Fruit fly (Drosophila melanogaster) whole organism, embryonic: ENCODE data around the gene mtsh.
A peak's percentile ranks its signal among the peaks of the same experiment; 100 is the strongest.

Experiments used
- CG10979 ChIP-seq: fragments of 200-800 bp; sonication (Bioruptor generic); optimal IDR thresholded peaks from 2 replicates; lab custom pipeline; 2018; ENCODE audit warnings: missing biosample characterization, mild to moderate bottlenecking, missing genetic modification characterization, moderate library complexity
- CG12744 ChIP-seq: fragments of 200-800 bp; sonication (Bioruptor generic); optimal IDR thresholded peaks from 2 replicates; lab custom pipeline; 2016; ENCODE audit warnings: missing biosample characterization, missing genetic modification characterization
- CG13296 ChIP-seq: fragments of 200-800 bp; sonication (Bioruptor generic); optimal IDR thresholded peaks from 3 replicates; lab custom pipeline; 2018; ENCODE audit warnings: missing biosample characterization, mild to moderate bottlenecking, missing genetic modification characterization
- CG13775 ChIP-seq: fragments of 200-800 bp; sonication (Bioruptor generic); optimal IDR thresholded peaks from 3 replicates; lab custom pipeline; 2017; ENCODE audit warnings: missing biosample characterization, mild to moderate bottlenecking, missing genetic modification characterization
- CG1529 ChIP-seq: fragments of 200-800 bp; sonication (Bioruptor generic); optimal IDR thresholded peaks from 3 replicates; lab custom pipeline; 2018; ENCODE audit warnings: missing biosample characterization, missing genetic modification characterization
- CG1602 ChIP-seq: fragments of 200-800 bp; sonication (Bioruptor generic); optimal IDR thresholded peaks from 3 replicates; lab custom pipeline; 2016; ENCODE audit warnings: missing biosample characterization, missing genetic modification characterization
- CG16815 ChIP-seq: fragments of 200-800 bp; sonication (Bioruptor generic); optimal IDR thresholded peaks from 3 replicates; lab custom pipeline; 2017; ENCODE audit warnings: missing biosample characterization, mild to moderate bottlenecking, missing genetic modification characterization
- CG18619 ChIP-seq: fragments of 200-800 bp; sonication (Bioruptor generic); optimal IDR thresholded peaks from 3 replicates; lab custom pipeline; 2017; ENCODE audit warnings: missing biosample characterization, mild to moderate bottlenecking, missing genetic modification characterization
- CG2199 ChIP-seq: fragments of 200-800 bp; sonication (Bioruptor generic); IDR thresholded peaks from 3 replicates; pipeline ENCODE4 v1.3.6; 2022; ENCODE audit warnings: missing biosample characterization, missing genetic modification characterization
- CG3065 ChIP-seq: fragments of 200-800 bp; sonication (Bioruptor generic); optimal IDR thresholded peaks from 2 replicates; lab custom pipeline; 2016; ENCODE audit warnings: missing biosample characterization, missing genetic modification characterization
- CG33213 ChIP-seq: fragments of 200-800 bp; sonication (Bioruptor generic); optimal IDR thresholded peaks from 3 replicates; lab custom pipeline; 2016; ENCODE audit warnings: missing biosample characterization, missing genetic modification characterization
- CG4730 ChIP-seq: fragments of 200-800 bp; sonication (Bioruptor generic); IDR thresholded peaks from 2 replicates; pipeline ENCODE4 v1.3.6; 2022; ENCODE audit warnings: missing biosample characterization, missing genetic modification characterization
- CG6272 ChIP-seq: fragments of 200-800 bp; sonication (Bioruptor generic); IDR thresholded peaks from 2 replicates; pipeline ENCODE4 v1.3.6; 2022; ENCODE audit warnings: missing biosample characterization, missing genetic modification characterization
- CG7372 ChIP-seq: fragments of 200-800 bp; sonication (Bioruptor generic); IDR thresholded peaks from 2 replicates; pipeline ENCODE4 v1.3.6; 2022; ENCODE audit warnings: missing biosample characterization, missing genetic modification characterization
- CG8089 ChIP-seq: fragments of 200-800 bp; sonication (Bioruptor generic); optimal IDR thresholded peaks from 3 replicates; lab custom pipeline; 2016; ENCODE audit warnings: missing biosample characterization, missing genetic modification characterization
- D19A ChIP-seq: fragments of 200-800 bp; optimal IDR thresholded peaks from 3 replicates; lab custom pipeline; 2019; ENCODE audit warnings: missing biosample characterization, mild to moderate bottlenecking, missing genetic modification characterization, moderate library complexity
- D19B ChIP-seq: fragments of 200-800 bp; sonication (Bioruptor generic); optimal IDR thresholded peaks from 2 replicates; lab custom pipeline; 2017; ENCODE audit warnings: missing biosample characterization, mild to moderate bottlenecking, missing genetic modification characterization
- Doc3 ChIP-seq: fragments of 200-800 bp; sonication (Bioruptor generic); IDR thresholded peaks from 3 replicates; pipeline ENCODE4 v1.3.6; 2022; ENCODE audit warnings: missing biosample characterization, missing genetic modification characterization; ENCODE audit not compliant: partially characterized antibody
- Fer2 ChIP-seq: fragments of 200-800 bp; sonication (Bioruptor generic); optimal IDR thresholded peaks from 2 replicates; lab custom pipeline; 2018; ENCODE audit warnings: missing biosample characterization, mild to moderate bottlenecking, missing genetic modification characterization, moderate library complexity
- Mrtf ChIP-seq: fragments of 200-800 bp; sonication (Bioruptor generic); IDR thresholded peaks from 3 replicates; pipeline ENCODE4 v1.3.6; 2022; ENCODE audit warnings: missing biosample characterization, missing genetic modification characterization
- Neu2 ChIP-seq: fragments of 200-800 bp; sonication (Bioruptor generic); optimal IDR thresholded peaks from 3 replicates; lab custom pipeline; 2016; ENCODE audit warnings: missing biosample characterization, missing genetic modification characterization, borderline replicate concordance
- Oaz ChIP-seq: fragments of 200-800 bp; sonication (Bioruptor generic); IDR thresholded peaks from 2 replicates; pipeline ENCODE4 v1.3.6; 2022; ENCODE audit warnings: missing biosample characterization, missing genetic modification characterization
- Optix ChIP-seq: fragments of 200-800 bp; sonication (Bioruptor generic); IDR thresholded peaks from 3 replicates; pipeline ENCODE4 v1.3.6; 2022; ENCODE audit warnings: missing biosample characterization, missing genetic modification characterization
- PHDP ChIP-seq: fragments of 200-800 bp; sonication (Bioruptor generic); optimal IDR thresholded peaks from 3 replicates; lab custom pipeline; 2018; ENCODE audit warnings: missing biosample characterization, mild to moderate bottlenecking, missing genetic modification characterization, moderate library complexity
- Pdp1 ChIP-seq, 2 experiments: fragments of 200-800 bp; sonication (Bioruptor generic); optimal IDR thresholded peaks; 3 replicates each; lab custom pipeline; 2016; ENCODE audit warnings: missing biosample characterization in 2 of 2, missing genetic modification characterization in 2 of 2, mild to moderate bottlenecking in 1 of 2, moderate library complexity in 1 of 2
- Poxn ChIP-seq: fragments of 200-800 bp; sonication (Bioruptor generic); IDR thresholded peaks from 2 replicates; pipeline ENCODE4 v1.3.6; 2022; ENCODE audit warnings: missing biosample characterization, missing genetic modification characterization
- bab2 ChIP-seq: fragments of 200-800 bp; sonication (Bioruptor generic); optimal IDR thresholded peaks from 2 replicates; lab custom pipeline; 2016; ENCODE audit warnings: missing biosample characterization, missing genetic modification characterization
- bcd ChIP-seq: fragments of 200-800 bp; sonication (Bioruptor generic); optimal IDR thresholded peaks from 2 replicates; lab custom pipeline; 2017; ENCODE audit warnings: missing biosample characterization, mild to moderate bottlenecking, missing genetic modification characterization
- cg ChIP-seq: fragments of 200-800 bp; sonication (Bioruptor generic); optimal IDR thresholded peaks from 3 replicates; lab custom pipeline; 2019; ENCODE audit warnings: missing biosample characterization, mild to moderate bottlenecking, missing genetic modification characterization, moderate library complexity
- chinmo ChIP-seq: fragments of 200-800 bp; sonication (Bioruptor generic); IDR thresholded peaks from 4 replicates; pipeline ENCODE4 v1.3.6; 2022; ENCODE audit warnings: missing biosample characterization, missing genetic modification characterization; ENCODE audit not compliant: partially characterized antibody
- chm ChIP-seq: fragments of 200-800 bp; sonication (Bioruptor generic); IDR thresholded peaks from 2 replicates; pipeline ENCODE4 v1.3.6; 2022; ENCODE audit warnings: missing biosample characterization, missing genetic modification characterization
- corto ChIP-seq: fragments of 200-800 bp; sonication (Bioruptor generic); optimal IDR thresholded peaks from 2 replicates; lab custom pipeline; 2016; ENCODE audit warnings: missing biosample characterization, mild to moderate bottlenecking, missing genetic modification characterization, moderate library complexity
- crol ChIP-seq: fragments of 200-800 bp; sonication (Bioruptor generic); IDR thresholded peaks from 2 replicates; pipeline ENCODE4 v1.3.6; 2022; ENCODE audit warnings: missing biosample characterization, missing genetic modification characterization
- fd96Cb ChIP-seq: fragments of 200-800 bp; sonication (Bioruptor generic); optimal IDR thresholded peaks from 2 replicates; lab custom pipeline; 2018; ENCODE audit warnings: missing biosample characterization, mild to moderate bottlenecking, missing genetic modification characterization, moderate library complexity
- hb ChIP-seq: fragments of 200-800 bp; sonication (Bioruptor generic); IDR thresholded peaks from 3 replicates; pipeline ENCODE4 v1.3.6; 2022; ENCODE audit warnings: missing biosample characterization, missing genetic modification characterization; ENCODE audit not compliant: partially characterized antibody
- kay ChIP-seq: fragments of 200-800 bp; sonication (Bioruptor generic); optimal IDR thresholded peaks from 2 replicates; lab custom pipeline; 2016; ENCODE audit warnings: missing biosample characterization, missing genetic modification characterization
- kni ChIP-seq: fragments of 200-800 bp; sonication (Bioruptor generic); optimal IDR thresholded peaks from 3 replicates; lab custom pipeline; 2017; ENCODE audit warnings: mild to moderate bottlenecking, missing biosample characterization, missing genetic modification reagents, missing genetic modification characterization
- knrl ChIP-seq: fragments of 200-800 bp; sonication (Bioruptor generic); IDR thresholded peaks from 3 replicates; pipeline ENCODE4 v1.3.6; 2022; ENCODE audit warnings: missing biosample characterization, missing genetic modification characterization; ENCODE audit not compliant: partially characterized antibody
- lab ChIP-seq: fragments of 200-800 bp; sonication (Bioruptor generic); optimal IDR thresholded peaks from 3 replicates; lab custom pipeline; 2017; ENCODE audit warnings: missing biosample characterization, missing genetic modification characterization, mild to moderate bottlenecking, moderate library complexity, missing genetic modification reagents
- otp ChIP-seq: fragments of 200-800 bp; sonication (Bioruptor generic); IDR thresholded peaks from 3 replicates; pipeline ENCODE4, ENCODE4 v1.3.6; 2022; ENCODE audit warnings: missing biosample characterization, missing genetic modification characterization
- pfk ChIP-seq: fragments of 200-800 bp; sonication (Bioruptor generic); optimal IDR thresholded peaks from 2 replicates; lab custom pipeline; 2018; ENCODE audit warnings: missing biosample characterization, mild to moderate bottlenecking, missing genetic modification characterization, moderate library complexity
- prd ChIP-seq, 3 experiments: fragments of >200 bp in 2 of 3; fragments of 200-800 bp in 1 of 3; sonication (Bioruptor generic) in 1 of 3; optimal IDR thresholded peaks in 2 of 3; IDR thresholded peaks in 1 of 3; 2 replicates in 2 of 3; 3 replicates in 1 of 3; pipeline versions ENCODE4 v1.3.6 to Lab custom; 2017 to 2022; ENCODE audit warnings: missing biosample characterization in 1 of 3, missing genetic modification characterization in 1 of 3
- rib ChIP-seq: fragments of 200-800 bp; sonication (Bioruptor generic); IDR thresholded peaks from 2 replicates; pipeline ENCODE4 v1.3.6; 2022; ENCODE audit warnings: missing biosample characterization, missing genetic modification characterization
- ro ChIP-seq: fragments of 200-800 bp; sonication (Bioruptor generic); IDR thresholded peaks from 2 replicates; pipeline ENCODE4 v1.3.6; 2022; ENCODE audit warnings: missing biosample characterization, missing genetic modification characterization
- sd ChIP-seq: fragments of 200-800 bp; sonication (Bioruptor generic); optimal IDR thresholded peaks from 3 replicates; lab custom pipeline; 2018; ENCODE audit warnings: missing biosample characterization, mild to moderate bottlenecking, missing genetic modification characterization, moderate library complexity
- ssp ChIP-seq: fragments of 200-800 bp; sonication (Bioruptor generic); IDR thresholded peaks from 2 replicates; pipeline ENCODE4 v1.3.6; 2022; ENCODE audit warnings: missing biosample characterization, missing genetic modification characterization
- toy ChIP-seq: fragments of 200-800 bp; sonication (Bioruptor generic); IDR thresholded peaks from 2 replicates; pipeline ENCODE4 v1.3.6; 2022; ENCODE audit warnings: missing biosample characterization, missing genetic modification characterization
- vnd ChIP-seq: fragments of 200-800 bp; sonication (Bioruptor generic); IDR thresholded peaks from 3 replicates; pipeline ENCODE4 v1.3.6; 2022; ENCODE audit warnings: missing biosample characterization, missing genetic modification characterization; ENCODE audit not compliant: partially characterized antibody
- wdn ChIP-seq: fragments of 200-800 bp; sonication (Bioruptor generic); IDR thresholded peaks from 2 replicates; pipeline ENCODE4 v1.3.6; 2022; ENCODE audit warnings: missing biosample characterization, missing genetic modification characterization
- z ChIP-seq: fragments of 200-800 bp; sonication (Bioruptor generic); IDR thresholded peaks from 3 replicates; pipeline ENCODE4 v1.3.6; 2022; ENCODE audit warnings: missing biosample characterization, missing genetic modification characterization

The mtsh gene

dm6 chr2L:8277561-8278201 lies 42.0 kb downstream of the mtsh start (continued):
- peak; percentile 98 for TF ChIP-seq PHDP (tag; lab: Kevin White, UChicago)
- TF ChIP-seq Optix (GFP tag; lab: Robert Waterston, UW): peak; percentile 96
- TF ChIP-seq CG10979 (tag; lab: Kevin White, UChicago): peak; percentile 99
- peak; percentile 95 for TF ChIP-seq bab2 (GFP tag; lab: Kevin White, UChicago)
- TF ChIP-seq Pdp1 (GFP tag; optimal IDR thresholded peaks at IDR 0.05; lab: Kevin White, UChicago): peak; percentile 92 to 93
- peak; percentile 95 for TF ChIP-seq ssp (GFP tag; lab: Robert Waterston, UW)
- TF ChIP-seq CG1529 (GFP tag; lab: Kevin White, UChicago): peak; percentile 98
- no peak for TF ChIP-seq prd (optimal IDR thresholded peaks at IDR 0.05; lab: Kevin White, UChicago)
- peak; percentile 99 for TF ChIP-seq prd (GFP tag; IDR thresholded peaks at IDR 0.05; lab: Robert Waterston, UW)
- peak; percentile 97 for TF ChIP-seq CG13775
- TF ChIP-seq toy: peak; percentile 94
- peak; percentile 98 for TF ChIP-seq corto (GFP tag; lab: Kevin White, UChicago)
- TF ChIP-seq CG4730: peak; percentile 98
- peak; percentile 93 for TF ChIP-seq kni (GFP tag; lab: Kevin White, UChicago)
- peak; percentile 89 for TF ChIP-seq CG33213
- peak; percentile 99 for TF ChIP-seq CG2199 (GFP tag; lab: Robert Waterston, UW)
- peak; percentile 97 for TF ChIP-seq kay (GFP tag; lab: Kevin White, UChicago)
- TF ChIP-seq Oaz (GFP tag; lab: Robert Waterston, UW): peak; percentile 97
- TF ChIP-seq hb (GFP tag; lab: Robert Waterston, UW): no peak
- TF ChIP-seq bcd (GFP tag; lab: Kevin White, UChicago): peak; percentile 97
- peak; percentile 96 for TF ChIP-seq CG16815
- TF ChIP-seq Neu2 (GFP tag; lab: Kevin White, UChicago): peak; percentile 72
- 0 out of 2 replicates have a peak, but pooled peaks have one; percentile 29 for TF ChIP-seq Poxn (GFP tag; lab: Robert Waterston, UW)
- peak; percentile 94 for TF ChIP-seq D19A (tag; lab: Kevin White, UChicago)
- TF ChIP-seq pfk (GFP tag; lab: Kevin White, UChicago): peak; percentile 43
- peak; percentile 95 for TF ChIP-seq CG18619 (GFP tag; lab: Kevin White, UChicago)
- peak; percentile 36; the same call in 1 of the 3 replicates for TF ChIP-seq knrl
- peak; percentile 95 for TF ChIP-seq CG3065 (GFP tag; lab: Kevin White, UChicago)
- peak; percentile 95 for TF ChIP-seq CG6272 (GFP tag; lab: Robert Waterston, UW)
- TF ChIP-seq vnd: no peak
- peak; percentile 99 for TF ChIP-seq otp (GFP tag; lab: Robert Waterston, UW)
- peak; percentile 97 for TF ChIP-seq z (GFP tag; lab: Robert Waterston, UW)
- peak; percentile 98 for TF ChIP-seq ro (GFP tag; lab: Robert Waterston, UW)
- peak; percentile 93 for TF ChIP-seq CG12744 (GFP tag; lab: Kevin White, UChicago)
- TF ChIP-seq Fer2 (tag; lab: Kevin White, UChicago): peak; percentile 86
- peak; percentile 96 for TF ChIP-seq Mrtf (GFP tag; lab: Robert Waterston, UW)
- no peak for TF ChIP-seq Doc3 (GFP tag; lab: Robert Waterston, UW)
- TF ChIP-seq wdn (GFP tag; lab: Robert Waterston, UW): peak; percentile 95

dm6 chr2L:8276880-8277279 lies 42.8 kb downstream of the mtsh start:
- TF ChIP-seq sd (tag; lab: Kevin White, UChicago) (peak; percentile 24), CG7372 (GFP tag; lab: Robert Waterston, UW) (no peak), crol (GFP tag; lab: Robert Waterston, UW) (peak; percentile 61), D19B (GFP tag; lab: Kevin White, UChicago) (no peak), chinmo (GFP tag; lab: Robert Waterston, UW) (peak; percentile 62; the same call in 1 of the 4 replicates), fd96Cb (tag; lab: Kevin White, UChicago) (no peak), rib (GFP tag; lab: Robert Waterston, UW) (no peak), chm (GFP tag; lab: Robert Waterston, UW) (0 out of 2 replicates have a peak, but pooled peaks have one; percentile 19), cg (GFP tag; lab: Kevin White, UChicago) (peak; percentile 19), Pdp1 (GFP tag; optimal IDR thresholded peaks at IDR 0.05; lab: Kevin White, UChicago) (peak in 1 of 2 experiments; percentile 66), CG1602 (GFP tag; lab: Kevin White, UChicago) (no peak), lab (GFP tag; lab: Kevin White, UChicago) (no peak), CG8089 (GFP tag; lab: Kevin White, UChicago) (no peak), CG13296 (GFP tag; lab: Kevin White, UChicago) (no peak)
